Comparison of ENCODE assay signal across 1 fruit fly cellular context in genomic region chrX:19613473-19613872, dm6.
TF ChIP-seq lines count a peak whose summit lies in the region.

No protein-coding gene starts in this region.

TF ChIP-seq in whole organism, embryonic, 481 proteins besides CTCF, POLR2A, EP300 and RAD21 (continued from another document and continues in another):
- TF ChIP-seq Aef1 (GFP tag; IDR thresholded peaks at IDR 0.05; lab: Robert Waterston, UW) (no peak), caup (GFP tag; optimal IDR thresholded peaks at IDR 0.05; lab: Kevin White, UChicago; ENCODE audit: severe bottlenecking) (peak; percentile 82), CG3838 (GFP tag; optimal IDR thresholded peaks at IDR 0.05; lab: Kevin White, UChicago) (no peak), CG14860 (GFP tag; IDR thresholded peaks at IDR 0.05; lab: Robert Waterston, UW; ENCODE audit: partially characterized antibody) (0 out of 3 replicates have a peak, but pooled peaks have one; percentile 7), CG2116 (GFP tag; optimal IDR thresholded peaks at IDR 0.05; lab: Kevin White, UChicago) (peak; percentile 94), Camta (GFP tag; optimal IDR thresholded peaks at IDR 0.05; lab: Kevin White, UChicago) (no peak), CG10462 (GFP tag; optimal IDR thresholded peaks at IDR 0.05; lab: Kevin White, UChicago) (no peak), E2f2 (GFP tag; IDR thresholded peaks at IDR 0.05; lab: Robert Waterston, UW) (peak; percentile 83), CG1792 (GFP tag; optimal IDR thresholded peaks at IDR 0.05; lab: Kevin White, UChicago) (no peak), CG12299 (tag; optimal IDR thresholded peaks at IDR 0.05; lab: Kevin White, UChicago) (peak; percentile 43), CG13624 (GFP tag; optimal IDR thresholded peaks at IDR 0.05; lab: Kevin White, UChicago) (peak; percentile 35), Med (GFP tag; lab: Kevin White, UChicago) (peak; percentile 90), chif (GFP tag; optimal IDR thresholded peaks at IDR 0.05; lab: Kevin White, UChicago) (no peak), Dip3 (GFP tag; optimal IDR thresholded peaks at IDR 0.05; lab: Kevin White, UChicago) (no peak), row (GFP tag; IDR thresholded peaks at IDR 0.05; lab: Robert Waterston, UW) (no peak; the same call in 2 of the 3 replicates), CG4730 (GFP tag; IDR thresholded peaks at IDR 0.05; lab: Robert Waterston, UW) (no peak), CG11560 (tag; IDR thresholded peaks at IDR 0.05; lab: Robert Waterston, UW) (no peak), CG11247 (GFP tag; IDR thresholded peaks at IDR 0.05; lab: Robert Waterston, UW) (no peak), Mes4 (GFP tag; optimal IDR thresholded peaks at IDR 0.05; lab: Kevin White, UChicago) (peak; percentile 61), CG4854 (GFP tag; optimal IDR thresholded peaks at IDR 0.05; lab: Kevin White, UChicago) (no peak), CG14441 (GFP tag; IDR thresholded peaks at IDR 0.05; lab: Robert Waterston, UW) (no peak), lov (optimal IDR thresholded peaks at IDR 0.05; lab: Kevin White, UChicago) (no peak), lov (GFP tag; IDR thresholded peaks at IDR 0.05; lab: Robert Waterston, UW) (no peak; the same call in 2 of the 3 replicates), CG10543 (GFP tag; optimal IDR thresholded peaks at IDR 0.05; lab: Kevin White, UChicago) (peak; percentile 68), CG2678 (tag; optimal IDR thresholded peaks at IDR 0.05; lab: Kevin White, UChicago) (no peak), CG16863 (GFP tag; optimal IDR thresholded peaks at IDR 0.05; lab: Kevin White, UChicago) (no peak), CG30431 (GFP tag; optimal IDR thresholded peaks at IDR 0.05; lab: Kevin White, UChicago) (no peak), Oaz (GFP tag; IDR thresholded peaks at IDR 0.05; lab: Robert Waterston, UW) (no peak), Poxn (GFP tag; IDR thresholded peaks at IDR 0.05; lab: Robert Waterston, UW) (no peak), gsb-n (tag; optimal IDR thresholded peaks at IDR 0.05; lab: Kevin White, UChicago) (peak; percentile 30), gfzf (GFP tag; optimal IDR thresholded peaks at IDR 0.05; lab: Kevin White, UChicago) (no peak), Vsx1 (GFP tag; optimal IDR thresholded peaks at IDR 0.05; lab: Kevin White, UChicago) (no peak), CG12071 (GFP tag; optimal IDR thresholded peaks at IDR 0.05; lab: Kevin White, UChicago) (peak; percentile 82), fd102C (GFP tag; optimal IDR thresholded peaks at IDR 0.05; lab: Kevin White, UChicago) (no peak), Dad (GFP tag; optimal IDR thresholded peaks at IDR 0.05; lab: Kevin White, UChicago) (peak; percentile 9), mld (GFP tag; IDR thresholded peaks at IDR 0.05; lab: Robert Waterston, UW; ENCODE audit: partially characterized antibody) (no peak), unc-4 (GFP tag; IDR thresholded peaks at IDR 0.05; lab: Robert Waterston, UW; ENCODE audit: partially characterized antibody) (peak; percentile 56), sima (GFP tag; optimal IDR thresholded peaks at IDR 0.05; lab: Kevin White, UChicago) (no peak), CG14965 (GFP tag; optimal IDR thresholded peaks at IDR 0.05; lab: Kevin White, UChicago; ENCODE audit: borderline replicate concordance) (no peak), CG7556 (GFP tag; optimal IDR thresholded peaks at IDR 0.05; lab: Kevin White, UChicago) (peak; percentile 10), CG1529 (GFP tag; optimal IDR thresholded peaks at IDR 0.05; lab: Kevin White, UChicago) (no peak), Bteb2 (GFP tag; optimal IDR thresholded peaks at IDR 0.05; lab: Kevin White, UChicago) (no peak), psq (GFP tag; optimal IDR thresholded peaks at IDR 0.05; lab: Kevin White, UChicago) (no peak), slp2 (GFP tag; optimal IDR thresholded peaks at IDR 0.05; lab: Kevin White, UChicago) (no peak), CG17359 (tag; optimal IDR thresholded peaks at IDR 0.05; lab: Kevin White, UChicago) (peak; percentile 39), NC2β (GFP tag; optimal IDR thresholded peaks at IDR 0.05; lab: Kevin White, UChicago) (peak; percentile 21), CG1233 (GFP tag; optimal IDR thresholded peaks at IDR 0.05; lab: Kevin White, UChicago) (peak; percentile 71), schlank (tag; optimal IDR thresholded peaks at IDR 0.05; lab: Kevin White, UChicago) (peak; percentile 71), p53 (GFP tag; optimal IDR thresholded peaks at IDR 0.05; lab: Kevin White, UChicago) (no peak), chn (GFP tag; optimal IDR thresholded peaks at IDR 0.05; lab: Kevin White, UChicago) (no peak), CG6254 (GFP tag; optimal IDR thresholded peaks at IDR 0.05; lab: Kevin White, UChicago) (peak; percentile 13), chm (GFP tag; IDR thresholded peaks at IDR 0.05; lab: Robert Waterston, UW) (peak; percentile 74), CG16779 (GFP tag; IDR thresholded peaks at IDR 0.05; lab: Robert Waterston, UW) (no peak), CG13424 (tag; optimal IDR thresholded peaks at IDR 0.05; lab: Kevin White, UChicago) (peak; percentile 20), fd64A (GFP tag; optimal IDR thresholded peaks at IDR 0.05; lab: Kevin White, UChicago) (peak; percentile 53), CG8924 (tag; optimal IDR thresholded peaks at IDR 0.05; lab: Kevin White, UChicago) (peak; percentile 8), HmgZ (tag; optimal IDR thresholded peaks at IDR 0.05; lab: Kevin White, UChicago) (peak; percentile 72), Ravus (GFP tag; IDR thresholded peaks at IDR 0.05; lab: Robert Waterston, UW) (no peak), CG15269 (tag; optimal IDR thresholded peaks at IDR 0.05; lab: Kevin White, UChicago) (no peak), pfk (GFP tag; optimal IDR thresholded peaks at IDR 0.05; lab: Kevin White, UChicago) (peak; percentile 97), sr (GFP tag; IDR thresholded peaks at IDR 0.05; lab: Robert Waterston, UW) (no peak), bigmax (GFP tag; optimal IDR thresholded peaks at IDR 0.05; lab: Kevin White, UChicago) (peak; percentile 45), CG11456 (GFP tag; IDR thresholded peaks at IDR 0.05; lab: Robert Waterston, UW) (0 out of 3 replicates have a peak, but pooled peaks have one; percentile 33), eve (GFP tag; optimal IDR thresholded peaks at IDR 0.05; lab: Kevin White, UChicago) (no peak), CG10366 (GFP tag; IDR thresholded peaks at IDR 0.05; lab: Robert Waterston, UW) (no peak), pho (GFP tag; optimal IDR thresholded peaks at IDR 0.05; lab: Kevin White, UChicago) (no peak), tup (GFP tag; optimal IDR thresholded peaks at IDR 0.05; lab: Kevin White, UChicago) (no peak), cato (GFP tag; optimal IDR thresholded peaks at IDR 0.05; lab: Kevin White, UChicago; ENCODE audit: borderline replicate concordance) (no peak), Bdp1 (GFP tag; optimal IDR thresholded peaks at IDR 0.05; lab: Kevin White, UChicago) (no peak), phol (tag; optimal IDR thresholded peaks at IDR 0.05; lab: Kevin White, UChicago) (peak; percentile 31), MTF-1 (GFP tag; optimal IDR thresholded peaks at IDR 0.05; lab: Kevin White, UChicago; ENCODE audit: borderline replicate concordance) (peak; percentile 76), CG33557 (GFP tag; optimal IDR thresholded peaks at IDR 0.05; lab: Kevin White, UChicago) (peak; percentile 58), CG4424 (GFP tag; optimal IDR thresholded peaks at IDR 0.05; lab: Kevin White, UChicago) (peak; percentile 21), Oli (tag; optimal IDR thresholded peaks at IDR 0.05; lab: Kevin White, UChicago) (no peak), Gug (GFP tag; IDR thresholded peaks at IDR 0.05; lab: Robert Waterston, UW) (no peak), CG6791 (GFP tag; IDR thresholded peaks at IDR 0.05; lab: Robert Waterston, UW; ENCODE audit: partially characterized antibody) (peak; percentile 44; the same call in 1 of the 3 replicates), CG10979 (tag; optimal IDR thresholded peaks at IDR 0.05; lab: Kevin White, UChicago) (peak; percentile 45), HLH3B (GFP tag; IDR thresholded peaks at IDR 0.05; lab: Robert Waterston, UW) (peak; percentile 40; the same call in 1 of the 2 replicates), repo (GFP tag; optimal IDR thresholded peaks at IDR 0.05; lab: Kevin White, UChicago) (no peak), CG10209 (GFP tag; optimal IDR thresholded peaks at IDR 0.05; lab: Kevin White, UChicago) (no peak), dan (GFP tag; IDR thresholded peaks at IDR 0.05; lab: Robert Waterston, UW) (no peak), BEAF-32 (GFP tag; optimal IDR thresholded peaks at IDR 0.05; lab: Kevin White, UChicago) (peak; percentile 48), CG17568 (GFP tag; optimal IDR thresholded peaks at IDR 0.05; lab: Kevin White, UChicago) (no peak), CG2199 (GFP tag; IDR thresholded peaks at IDR 0.05; lab: Robert Waterston, UW) (no peak), CG11398 (GFP tag; optimal IDR thresholded peaks at IDR 0.05; lab: Kevin White, UChicago) (no peak), amos (GFP tag; IDR thresholded peaks at IDR 0.05; lab: Robert Waterston, UW; ENCODE audit: partially characterized antibody) (peak; percentile 34; the same call in 1 of the 2 replicates), Pdp1 (GFP tag; optimal IDR thresholded peaks at IDR 0.05; lab: Kevin White, UChicago) (peak in 1 of 2 experiments; percentile 39), lmd (GFP tag; IDR thresholded peaks at IDR 0.05; lab: Robert Waterston, UW) (no peak), fru (optimal IDR thresholded peaks at IDR 0.05; lab: Kevin White, UChicago) (no peak), Ptx1 (GFP tag; IDR thresholded peaks at IDR 0.05; lab: Robert Waterston, UW) (no peak), CG14667 (GFP tag; IDR thresholded peaks at IDR 0.05; lab: Robert Waterston, UW) (no peak), CG9215 (GFP tag; IDR thresholded peaks at IDR 0.05; lab: Robert Waterston, UW) (no peak), bsh (GFP tag; optimal IDR thresholded peaks at IDR 0.05; lab: Kevin White, UChicago) (peak in 1 of 2 experiments; percentile 28), oc (tag; optimal IDR thresholded peaks at IDR 0.05; lab: Kevin White, UChicago) (no peak), B-H2 (GFP tag; optimal IDR thresholded peaks at IDR 0.05; lab: Kevin White, UChicago) (peak; percentile 76), CG18476 (GFP tag; optimal IDR thresholded peaks at IDR 0.05; lab: Kevin White, UChicago) (no peak), Chrac-16 (GFP tag; optimal IDR thresholded peaks at IDR 0.05; lab: Kevin White, UChicago) (no peak), tap (tag; optimal IDR thresholded peaks at IDR 0.05; lab: Kevin White, UChicago) (no peak), vnd (GFP tag; IDR thresholded peaks at IDR 0.05; lab: Robert Waterston, UW; ENCODE audit: partially characterized antibody) (no peak), CG3065 (GFP tag; optimal IDR thresholded peaks at IDR 0.05; lab: Kevin White, UChicago) (no peak), CG16813 (GFP tag; IDR thresholded peaks at IDR 0.05; lab: Robert Waterston, UW; ENCODE audit: partially characterized antibody) (0 out of 3 replicates have a peak, but pooled peaks have one; percentile 33), cwo (GFP tag; optimal IDR thresholded peaks at IDR 0.05; lab: Kevin White, UChicago) (no peak), ftz-f1 (GFP tag; optimal IDR thresholded peaks at IDR 0.05; lab: Kevin White, UChicago) (no peak), trh (GFP tag; optimal IDR thresholded peaks at IDR 0.05; lab: Kevin White, UChicago) (no peak), rib (GFP tag; IDR thresholded peaks at IDR 0.05; lab: Robert Waterston, UW) (no peak), Max (GFP tag; optimal IDR thresholded peaks at IDR 0.05; lab: Kevin White, UChicago) (no peak), NC2α (GFP tag; optimal IDR thresholded peaks at IDR 0.05; lab: Kevin White, UChicago) (no peak), ara (GFP tag; IDR thresholded peaks at IDR 0.05; lab: Robert Waterston, UW) (no peak), lilli (GFP tag; optimal IDR thresholded peaks at IDR 0.05; lab: Kevin White, UChicago) (no peak), CG4360 (GFP tag; IDR thresholded peaks at IDR 0.05; lab: Robert Waterston, UW) (no peak), CHES-1-like (GFP tag; optimal IDR thresholded peaks at IDR 0.05; lab: Kevin White, UChicago) (peak; percentile 24), CG9797 (GFP tag; optimal IDR thresholded peaks at IDR 0.05; lab: Kevin White, UChicago) (peak; percentile 34), CG11723 (GFP tag; optimal IDR thresholded peaks at IDR 0.05; lab: Kevin White, UChicago) (peak; percentile 47), CG12391 (tag; optimal IDR thresholded peaks at IDR 0.05; lab: Kevin White, UChicago) (peak; percentile 61), prd (optimal IDR thresholded peaks at IDR 0.05; lab: Kevin White, UChicago) (no peak), prd (GFP tag; IDR thresholded peaks at IDR 0.05; lab: Robert Waterston, UW) (no peak), tx (GFP tag; optimal IDR thresholded peaks at IDR 0.05; lab: Kevin White, UChicago) (no peak), CG8290 (GFP tag; optimal IDR thresholded peaks at IDR 0.05; lab: Kevin White, UChicago) (no peak), CG8290 (tag; optimal IDR thresholded peaks at IDR 0.05; lab: Kevin White, UChicago) (peak; percentile 63 to 82), CG15011 (GFP tag; optimal IDR thresholded peaks at IDR 0.05; lab: Kevin White, UChicago) (no peak), croc (GFP tag; conservative IDR thresholded peaks at IDR 0.05; lab: Robert Waterston, UW) (no peak), CG8944 (GFP tag; optimal IDR thresholded peaks at IDR 0.05; lab: Kevin White, UChicago) (no peak), Spps (tag; optimal IDR thresholded peaks at IDR 0.05; lab: Kevin White, UChicago) (no peak), CG16815 (GFP tag; optimal IDR thresholded peaks at IDR 0.05; lab: Kevin White, UChicago) (no peak), tin (GFP tag; optimal IDR thresholded peaks at IDR 0.05; lab: Kevin White, UChicago) (no peak), H15 (GFP tag; IDR thresholded peaks at IDR 0.05; lab: Robert Waterston, UW) (no peak), CG34224 (GFP tag; IDR thresholded peaks at IDR 0.05; lab: Robert Waterston, UW; ENCODE audit: partially characterized antibody) (peak; percentile 55; the same call in 2 of the 3 replicates), so (GFP tag; IDR thresholded peaks at IDR 0.05; lab: Robert Waterston, UW) (peak; percentile 51; the same call in 1 of the 3 replicates), jing (GFP tag; optimal IDR thresholded peaks at IDR 0.05; lab: Kevin White, UChicago) (no peak), Nf-YA (GFP tag; IDR thresholded peaks at IDR 0.05; lab: Robert Waterston, UW) (no peak), Fer2 (tag; optimal IDR thresholded peaks at IDR 0.05; lab: Kevin White, UChicago) (no peak), dimm (GFP tag; IDR thresholded peaks at IDR 0.05; lab: Robert Waterston, UW) (no peak), ind (GFP tag; optimal IDR thresholded peaks at IDR 0.05; lab: Kevin White, UChicago) (no peak), insv (GFP tag; optimal IDR thresholded peaks at IDR 0.05; lab: Kevin White, UChicago) (peak in 1 of 2 experiments; percentile 37)
